Fruit fly (Drosophila melanogaster) whole organism, embryonic: ENCODE results near the gene CG14253.

Experiments used
- Asciz ChIP-seq: fragments of 200-800 bp; sonication (Bioruptor generic); optimal IDR thresholded peaks from 2 replicates; lab custom pipeline; 2017; ENCODE audit warnings: missing biosample characterization, mild to moderate bottlenecking, missing genetic modification characterization, missing genetic modification reagents
- CG10274 ChIP-seq: fragments of 200-800 bp; sonication (Bioruptor generic); optimal IDR thresholded peaks from 3 replicates; lab custom pipeline; 2017; ENCODE audit warnings: missing biosample characterization, mild to moderate bottlenecking, missing genetic modification characterization
- CG11456 ChIP-seq: fragments of 200-800 bp; sonication (Bioruptor generic); IDR thresholded peaks from 3 replicates; pipeline ENCODE4 v1.3.6; 2022; ENCODE audit warnings: missing biosample characterization, missing genetic modification characterization
- CG13296 ChIP-seq: fragments of 200-800 bp; sonication (Bioruptor generic); optimal IDR thresholded peaks from 3 replicates; lab custom pipeline; 2018; ENCODE audit warnings: missing biosample characterization, mild to moderate bottlenecking, missing genetic modification characterization
- CG14710 ChIP-seq: fragments of 200-800 bp; sonication (Bioruptor generic); optimal IDR thresholded peaks from 3 replicates; lab custom pipeline; 2019; ENCODE audit warnings: missing biosample characterization, mild to moderate bottlenecking, missing genetic modification characterization, moderate library complexity
- CG1529 ChIP-seq: fragments of 200-800 bp; sonication (Bioruptor generic); optimal IDR thresholded peaks from 3 replicates; lab custom pipeline; 2018; ENCODE audit warnings: missing biosample characterization, missing genetic modification characterization
- CG1603 ChIP-seq: fragments of 200-800 bp; sonication (Bioruptor generic); optimal IDR thresholded peaks from 2 replicates; lab custom pipeline; 2019; ENCODE audit warnings: missing biosample characterization, mild to moderate bottlenecking, missing genetic modification characterization, moderate library complexity
- CG16813 ChIP-seq: fragments of 200-800 bp; sonication (Bioruptor generic); IDR thresholded peaks from 3 replicates; pipeline ENCODE4 v1.3.6; 2022; ENCODE audit warnings: missing biosample characterization, missing genetic modification characterization; ENCODE audit not compliant: partially characterized antibody
- CG17359 ChIP-seq: fragments of 200-800 bp; sonication (Bioruptor generic); optimal IDR thresholded peaks from 3 replicates; lab custom pipeline; 2018; ENCODE audit warnings: missing biosample characterization, mild to moderate bottlenecking, missing genetic modification characterization, moderate library complexity
- CG2116 ChIP-seq: fragments of 200-800 bp; sonication (Bioruptor generic); optimal IDR thresholded peaks from 3 replicates; lab custom pipeline; 2018; ENCODE audit warnings: missing biosample characterization, mild to moderate bottlenecking, missing genetic modification characterization
- CG2202 ChIP-seq: fragments of 200-800 bp; sonication (Bioruptor generic); optimal IDR thresholded peaks from 2 replicates; lab custom pipeline; 2018; ENCODE audit warnings: missing biosample characterization, mild to moderate bottlenecking, missing genetic modification characterization
- CG2712 ChIP-seq: fragments of 200-800 bp; optimal IDR thresholded peaks from 3 replicates; lab custom pipeline; 2019; ENCODE audit warnings: missing biosample characterization, mild to moderate bottlenecking, missing genetic modification characterization, moderate library complexity
- CG31388 ChIP-seq: fragments of 200-800 bp; sonication (Bioruptor generic); optimal IDR thresholded peaks from 2 replicates; lab custom pipeline; 2016; ENCODE audit warnings: missing biosample characterization, missing genetic modification characterization
- CG3163 ChIP-seq: fragments of 200-800 bp; sonication (Bioruptor generic); optimal IDR thresholded peaks from 3 replicates; lab custom pipeline; 2016; ENCODE audit warnings: missing biosample characterization, missing genetic modification characterization
- CG33213 ChIP-seq: fragments of 200-800 bp; sonication (Bioruptor generic); optimal IDR thresholded peaks from 3 replicates; lab custom pipeline; 2016; ENCODE audit warnings: missing biosample characterization, missing genetic modification characterization
- CG3726 ChIP-seq: fragments of 200-800 bp; sonication (Bioruptor generic); IDR thresholded peaks from 3 replicates; pipeline ENCODE4, ENCODE4 v1.3.6; 2022; ENCODE audit warnings: missing biosample characterization, missing genetic modification characterization
- CG5953 ChIP-seq: fragments of 200-800 bp; sonication (Bioruptor generic); IDR thresholded peaks from 2 replicates; pipeline ENCODE4 v1.3.6; 2022; ENCODE audit warnings: missing biosample characterization, missing genetic modification characterization
- CG6765 ChIP-seq: fragments of 200-800 bp; sonication (Bioruptor generic); optimal IDR thresholded peaks from 3 replicates; lab custom pipeline; 2017; ENCODE audit warnings: missing biosample characterization, mild to moderate bottlenecking, missing genetic modification characterization
- CG6854 ChIP-seq: fragments of 200-800 bp; sonication (Bioruptor generic); optimal IDR thresholded peaks from 3 replicates; lab custom pipeline; 2017; ENCODE audit warnings: missing biosample characterization, mild to moderate bottlenecking, missing genetic modification characterization
- CG7928 ChIP-seq: fragments of 200-800 bp; sonication (Bioruptor generic); optimal IDR thresholded peaks from 2 replicates; lab custom pipeline; 2017; ENCODE audit warnings: missing biosample characterization, mild to moderate bottlenecking, missing genetic modification characterization
- CG7963 ChIP-seq: fragments of 200-800 bp; sonication (Bioruptor generic); IDR thresholded peaks from 3 replicates; pipeline ENCODE4 v1.3.6; 2022; ENCODE audit warnings: missing biosample characterization, missing genetic modification characterization; ENCODE audit not compliant: partially characterized antibody
- CG7987 ChIP-seq: fragments of 200-800 bp; sonication (Bioruptor generic); optimal IDR thresholded peaks from 2 replicates; lab custom pipeline; 2018; ENCODE audit warnings: missing biosample characterization, mild to moderate bottlenecking, missing genetic modification characterization, moderate library complexity
- CG8281 ChIP-seq: fragments of 200-800 bp; sonication (Bioruptor generic); optimal IDR thresholded peaks from 2 replicates; lab custom pipeline; 2018; ENCODE audit warnings: missing biosample characterization, mild to moderate bottlenecking, missing genetic modification characterization, moderate library complexity
- Chrac-16 ChIP-seq: fragments of 200-800 bp; sonication (Bioruptor generic); optimal IDR thresholded peaks from 3 replicates; lab custom pipeline; 2016; ENCODE audit warnings: missing biosample characterization, missing genetic modification characterization
- Dad ChIP-seq: fragments of 200-800 bp; sonication (Bioruptor generic); optimal IDR thresholded peaks from 3 replicates; lab custom pipeline; 2016; ENCODE audit warnings: missing biosample characterization, missing genetic modification characterization
- Dfd ChIP-seq, 2 experiments: fragments of >200 bp; optimal IDR thresholded peaks; 2 replicates each; lab custom pipeline; 2017; ENCODE audit warnings: missing biosample characterization in 2 of 2, missing genetic modification characterization in 2 of 2
- Lpt ChIP-seq: fragments of >200 bp; optimal IDR thresholded peaks from 2 replicates; lab custom pipeline; 2018; ENCODE audit warnings: missing biosample characterization, missing genetic modification characterization
- Meics ChIP-seq: fragments of 200-800 bp; sonication (Bioruptor generic); optimal IDR thresholded peaks from 2 replicates; lab custom pipeline; 2017; ENCODE audit warnings: missing biosample characterization, mild to moderate bottlenecking, missing genetic modification characterization
- Oaz ChIP-seq: fragments of 200-800 bp; sonication (Bioruptor generic); IDR thresholded peaks from 2 replicates; pipeline ENCODE4 v1.3.6; 2022; ENCODE audit warnings: missing biosample characterization, missing genetic modification characterization
- Xbp1 ChIP-seq: fragments of 200-800 bp; sonication (Bioruptor generic); optimal IDR thresholded peaks from 3 replicates; lab custom pipeline; 2016; ENCODE audit warnings: missing biosample characterization, mild to moderate bottlenecking, missing genetic modification characterization
- ara ChIP-seq: fragments of 200-800 bp; sonication (Bioruptor generic); IDR thresholded peaks from 2 replicates; pipeline ENCODE4 v1.3.6; 2022; ENCODE audit warnings: missing biosample characterization, missing genetic modification characterization
- bsh ChIP-seq, 2 experiments: fragments of 200-800 bp; sonication (Bioruptor generic); optimal IDR thresholded peaks; 2 replicates each; lab custom pipeline; 2017 to 2018; ENCODE audit warnings: mild to moderate bottlenecking in 2 of 2, missing biosample characterization in 2 of 2, missing genetic modification characterization in 2 of 2, moderate library complexity in 1 of 2
- chinmo ChIP-seq: fragments of 200-800 bp; sonication (Bioruptor generic); IDR thresholded peaks from 4 replicates; pipeline ENCODE4 v1.3.6; 2022; ENCODE audit warnings: missing biosample characterization, missing genetic modification characterization; ENCODE audit not compliant: partially characterized antibody
- dmrt99B ChIP-seq: fragments of 200-800 bp; sonication (Bioruptor generic); optimal IDR thresholded peaks from 2 replicates; lab custom pipeline; 2018; ENCODE audit warnings: missing biosample characterization, mild to moderate bottlenecking, missing genetic modification characterization, moderate library complexity
- dpn ChIP-seq, 2 experiments: fragments of 200-800 bp; sonication (Bioruptor generic); optimal IDR thresholded peaks; 3 replicates each; lab custom pipeline; 2016; ENCODE audit warnings: missing biosample characterization in 2 of 2, missing genetic modification characterization in 2 of 2
- ftz-f1 ChIP-seq: fragments of 200-800 bp; sonication (Bioruptor generic); optimal IDR thresholded peaks from 2 replicates; lab custom pipeline; 2016; ENCODE audit warnings: missing biosample characterization, missing genetic modification characterization
- grau ChIP-seq: fragments of 200-800 bp; optimal IDR thresholded peaks from 3 replicates; lab custom pipeline; 2019; ENCODE audit warnings: missing biosample characterization, mild to moderate bottlenecking, missing genetic modification characterization, moderate library complexity
- h ChIP-seq: fragments of >200 bp; optimal IDR thresholded peaks from 2 replicates; lab custom pipeline; 2017
- lmd ChIP-seq: fragments of 200-800 bp; sonication (Bioruptor generic); IDR thresholded peaks from 2 replicates; pipeline ENCODE4 v1.3.6; 2022; ENCODE audit warnings: missing biosample characterization, missing genetic modification characterization
- nerfin-1 ChIP-seq: fragments of 200-800 bp; sonication (Bioruptor generic); optimal IDR thresholded peaks from 3 replicates; lab custom pipeline; 2019; ENCODE audit warnings: missing biosample characterization, mild to moderate bottlenecking, missing genetic modification characterization, moderate library complexity
- odd ChIP-seq: fragments of 200-800 bp; sonication (Bioruptor generic); optimal IDR thresholded peaks from 2 replicates; lab custom pipeline; 2017; ENCODE audit warnings: missing biosample characterization, mild to moderate bottlenecking, missing genetic modification characterization
- org-1 ChIP-seq: fragments of 200-800 bp; sonication (Bioruptor generic); optimal IDR thresholded peaks from 2 replicates; lab custom pipeline; 2017; ENCODE audit warnings: missing biosample characterization, missing genetic modification characterization
- phol ChIP-seq: fragments of 200-800 bp; sonication (Bioruptor generic); optimal IDR thresholded peaks from 3 replicates; lab custom pipeline; 2018; ENCODE audit warnings: missing biosample characterization, mild to moderate bottlenecking, missing genetic modification characterization, moderate library complexity
- psq ChIP-seq: fragments of 200-800 bp; sonication (Bioruptor generic); optimal IDR thresholded peaks from 2 replicates; lab custom pipeline; 2017; ENCODE audit warnings: missing biosample characterization, missing genetic modification characterization
- pzg ChIP-seq: fragments of 200-800 bp; sonication (Bioruptor generic); optimal IDR thresholded peaks from 3 replicates; lab custom pipeline; 2018; ENCODE audit warnings: missing biosample characterization, mild to moderate bottlenecking, missing genetic modification characterization, moderate library complexity
- scrt ChIP-seq: fragments of 200-800 bp; sonication (Bioruptor generic); optimal IDR thresholded peaks from 2 replicates; lab custom pipeline; 2018; ENCODE audit warnings: missing biosample characterization, mild to moderate bottlenecking, missing genetic modification characterization, moderate library complexity
- seq ChIP-seq: fragments of 200-800 bp; sonication (Bioruptor generic); IDR thresholded peaks from 2 replicates; pipeline ENCODE4 v1.3.6; 2022; ENCODE audit warnings: missing biosample characterization, missing genetic modification characterization
- so ChIP-seq: fragments of 200-800 bp; sonication (Bioruptor generic); IDR thresholded peaks from 3 replicates; pipeline ENCODE4 v1.3.6; 2022; ENCODE audit warnings: missing biosample characterization, missing genetic modification characterization
- tx ChIP-seq: fragments of 200-800 bp; sonication (Bioruptor generic); optimal IDR thresholded peaks from 2 replicates; lab custom pipeline; 2016; ENCODE audit warnings: missing biosample characterization, missing genetic modification characterization
- zfh1 ChIP-seq: fragments of 200-800 bp; sonication (Bioruptor generic); IDR thresholded peaks from 3 replicates; pipeline ENCODE4 v1.3.6; 2022; ENCODE audit warnings: missing biosample characterization, missing genetic modification characterization

The CG14253 gene

DNA sequence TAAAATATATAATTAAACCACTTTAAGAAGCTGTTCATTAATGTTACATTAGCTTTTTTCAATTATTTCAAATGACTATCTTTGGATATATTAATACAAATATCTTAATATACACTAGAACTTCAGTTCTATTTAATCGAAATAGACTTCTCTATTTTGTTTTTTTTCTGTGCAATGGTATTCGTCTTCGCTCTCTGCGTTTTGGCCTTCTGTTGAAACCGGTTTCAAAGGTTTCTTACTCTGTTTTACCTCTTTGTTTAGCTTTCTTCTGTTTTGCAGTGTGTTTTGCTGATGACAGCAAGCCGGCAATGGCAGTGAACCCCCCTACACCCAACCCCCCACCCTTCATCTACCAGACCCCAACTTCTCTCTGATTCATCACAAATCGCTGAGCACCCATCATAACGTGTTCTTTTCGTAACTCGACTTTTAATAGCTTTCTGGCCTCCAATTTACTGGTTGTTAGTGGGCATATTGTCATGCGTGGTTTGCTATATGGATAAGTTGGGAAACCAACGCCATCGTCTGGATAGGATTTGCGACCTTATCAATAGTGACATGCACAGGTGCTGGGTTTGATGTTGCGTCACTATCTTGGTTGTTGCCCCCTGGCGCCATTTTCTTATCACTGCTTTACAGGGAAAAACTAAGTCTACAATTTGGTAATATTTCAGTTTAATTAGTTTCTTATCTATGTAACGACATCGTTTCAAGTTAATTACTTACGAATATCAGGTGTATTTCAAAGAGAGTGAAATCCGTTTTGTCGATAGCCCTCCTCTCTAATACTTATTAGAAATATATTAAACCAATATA lies 9.3 kb upstream of the CG14253 start (continued):
- TF ChIP-seq lmd (GFP tag; lab: Robert Waterston, UW) (no peak), Xbp1 (peak; percentile 16), nerfin-1 (tag; lab: Kevin White, UChicago) (no peak), CG7963 (no peak), Dfd (GFP tag; optimal IDR thresholded peaks at IDR 0.05; lab: Kevin White, UChicago) (no peak), ara (GFP tag; lab: Robert Waterston, UW) (no peak), zfh1 (no peak), CG2712 (tag; lab: Kevin White, UChicago) (peak; percentile 34), grau (tag; lab: Kevin White, UChicago) (peak; percentile 43), psq (peak; percentile 64), Chrac-16 (GFP tag; lab: Kevin White, UChicago) (no peak), Lpt (no peak), dmrt99B (tag; lab: Kevin White, UChicago) (peak; percentile 41), bsh (GFP tag; optimal IDR thresholded peaks at IDR 0.05; lab: Kevin White, UChicago) (peak in 1 of 2 experiments; percentile 58), Dad (no peak), CG11456 (GFP tag; lab: Robert Waterston, UW) (no peak), Oaz (GFP tag; lab: Robert Waterston, UW) (no peak), Meics (GFP tag; lab: Kevin White, UChicago) (no peak), CG10274 (GFP tag; lab: Kevin White, UChicago) (no peak), org-1 (GFP tag; lab: Kevin White, UChicago) (no peak), chinmo (GFP tag; lab: Robert Waterston, UW) (peak; percentile 97), scrt (GFP tag; lab: Kevin White, UChicago) (no peak), CG6854 (GFP tag; lab: Kevin White, UChicago) (no peak), dpn (GFP tag; optimal IDR thresholded peaks at IDR 0.05; lab: Kevin White, UChicago) (no peak), CG7928 (GFP tag; lab: Kevin White, UChicago) (no peak), phol (tag; lab: Kevin White, UChicago) (peak; percentile 24), CG13296 (no peak), CG17359 (tag; lab: Kevin White, UChicago) (no peak), CG3726 (GFP tag; lab: Robert Waterston, UW) (no peak), CG6765 (GFP tag; lab: Kevin White, UChicago) (no peak), CG3163 (GFP tag; lab: Kevin White, UChicago) (no peak), so (GFP tag; lab: Robert Waterston, UW) (no peak), odd (no peak), CG1603 (tag; lab: Kevin White, UChicago) (no peak), pzg (no peak), CG1529 (no peak), CG31388 (GFP tag; lab: Kevin White, UChicago) (no peak), ftz-f1 (GFP tag; lab: Kevin White, UChicago) (no peak), CG7987 (GFP tag; lab: Kevin White, UChicago) (no peak), CG5953 (GFP tag; lab: Robert Waterston, UW) (no peak), CG8281 (tag; lab: Kevin White, UChicago) (peak; percentile 20), h (lab: Kevin White, UChicago) (no peak), CG33213 (GFP tag; lab: Kevin White, UChicago) (no peak), seq (no peak), CG2202 (no peak), Asciz (GFP tag; lab: Kevin White, UChicago) (no peak), CG2116 (GFP tag; lab: Kevin White, UChicago) (no peak), tx (GFP tag; lab: Kevin White, UChicago) (no peak), CG14710 (tag; lab: Kevin White, UChicago) (no peak), CG16813 (GFP tag; lab: Robert Waterston, UW) (no peak)
